Fruit fly (Drosophila melanogaster): ENCODE data around the gene CG43993.

CG43993 gene

DNA sequence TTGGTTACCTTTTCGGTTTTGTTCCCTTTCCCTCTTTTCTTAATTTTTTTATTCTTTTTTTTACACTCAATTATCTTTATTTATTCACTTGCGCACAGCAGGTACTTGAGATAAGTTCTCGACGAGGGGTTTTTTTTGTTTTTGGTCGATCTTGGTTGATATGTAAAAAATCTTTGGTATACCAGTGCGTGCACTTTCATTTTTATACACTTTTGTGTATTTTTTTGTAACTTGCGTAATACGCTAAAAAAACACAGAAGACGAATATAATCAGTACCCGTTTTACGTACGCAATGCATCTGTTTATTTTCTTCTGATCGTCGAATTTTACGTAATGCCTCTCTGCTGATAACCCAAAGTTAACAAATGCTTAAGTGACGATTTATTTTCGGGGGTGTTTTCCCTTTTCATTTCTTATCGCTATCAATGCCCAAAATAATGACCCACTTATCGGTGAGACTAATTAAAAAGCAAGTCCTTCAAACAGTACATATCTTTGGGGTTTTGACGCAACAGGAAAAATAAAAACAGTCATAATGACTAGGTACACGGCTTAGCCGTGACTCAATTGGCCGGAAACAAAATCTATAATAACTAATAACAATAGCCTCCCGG, 47.1 kb downstream of the CG43993 start:
- no peak for TF ChIP-seq CG8478 (optimal IDR thresholded peaks at IDR 0.05)
- TF ChIP-seq CTCF (optimal IDR thresholded peaks at IDR 0.05) = no peak

DNA sequence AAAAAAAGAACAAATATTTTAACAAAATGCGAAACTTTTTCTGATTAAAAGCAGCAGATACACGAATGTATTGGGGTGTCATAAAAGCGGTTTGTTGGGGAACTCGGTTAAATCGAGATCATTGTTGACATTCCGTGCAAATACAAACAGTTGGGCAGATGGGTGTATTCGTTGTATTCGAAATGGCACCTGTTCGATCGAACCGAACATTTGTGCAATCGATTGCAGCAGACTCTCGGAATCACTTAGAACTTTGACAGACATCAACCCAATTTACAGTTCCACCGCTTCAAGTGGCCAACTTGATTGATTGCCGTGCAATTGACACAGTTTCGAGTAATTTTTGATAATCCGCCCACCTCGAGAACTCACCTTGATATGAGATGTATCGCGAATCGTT, 48.1 kb downstream of the CG43993 start:
- TF ChIP-seq CTCF (optimal IDR thresholded peaks at IDR 0.05) (no peak), CG8478 (optimal IDR thresholded peaks at IDR 0.05) (no peak)

DNA sequence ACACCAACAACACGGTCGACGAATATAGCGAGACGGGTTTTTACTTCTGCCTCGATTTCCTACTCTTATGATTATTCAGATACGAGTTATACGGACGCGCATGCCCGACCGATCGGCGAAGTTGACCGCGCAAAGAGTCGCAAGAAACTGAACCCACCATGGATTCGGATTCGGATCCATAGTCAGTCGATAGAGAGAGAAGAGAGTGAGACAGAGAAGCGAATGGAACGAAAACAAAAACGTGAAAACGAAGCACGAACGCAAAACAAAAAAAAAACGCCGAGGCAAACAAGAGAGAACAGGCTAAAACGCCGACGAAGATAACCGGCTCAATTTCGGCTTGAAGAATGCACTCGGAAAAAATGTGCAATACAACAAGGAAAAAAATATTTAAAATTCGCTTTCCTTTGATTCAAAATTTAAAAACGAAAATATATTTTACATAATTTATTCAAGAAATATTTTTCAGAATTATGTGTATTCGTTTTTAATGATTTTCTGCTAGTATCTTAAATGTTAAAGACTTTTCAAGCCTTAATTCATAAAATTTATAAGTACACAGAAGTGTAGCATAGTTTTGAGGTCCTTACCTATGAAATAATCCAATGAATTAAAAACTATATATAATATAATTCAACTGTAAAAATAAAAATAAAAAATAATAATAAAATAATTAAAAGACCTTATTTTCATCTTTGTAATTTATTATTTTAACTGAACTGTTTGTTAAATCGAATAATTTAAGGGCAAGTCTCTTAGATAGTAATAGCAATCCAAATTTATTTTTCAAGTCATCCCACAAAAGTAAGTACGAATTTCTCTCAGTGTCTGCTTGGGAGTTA, 49.5 kb downstream of the CG43993 start, which contains the start of gene Sema5c:
Gene Sema5c, minus strand, starts transcription at position 152 of the 842 bp plus-strand sequence.
- TF ChIP-seq CTCF (optimal IDR thresholded peaks at IDR 0.05) (no peak), CG8478 (optimal IDR thresholded peaks at IDR 0.05) (no peak)

DNA sequence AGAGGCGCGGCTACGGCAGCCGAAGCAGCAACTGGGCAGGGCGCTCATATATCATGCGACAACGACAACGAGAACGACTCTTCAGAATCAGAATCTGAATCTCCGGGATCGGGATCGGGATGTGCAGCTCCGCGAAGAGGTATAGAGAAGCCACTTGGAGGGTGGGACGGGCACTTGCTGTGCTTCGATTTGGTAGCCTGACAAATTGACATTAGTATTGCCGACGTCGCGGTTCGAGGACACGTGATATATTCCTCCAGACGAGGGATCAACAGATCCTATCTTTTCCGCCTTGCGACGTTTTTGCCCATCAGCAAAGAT, 50.1 kb downstream of the CG43993 start:
- TF ChIP-seq CTCF (optimal IDR thresholded peaks at IDR 0.05) (no peak), CG8478 (optimal IDR thresholded peaks at IDR 0.05) (no peak)

Data from S2 (cell line).